Worm (Caenorhabditis elegans): ENCODE results near the gene mig-22.

DNA sequence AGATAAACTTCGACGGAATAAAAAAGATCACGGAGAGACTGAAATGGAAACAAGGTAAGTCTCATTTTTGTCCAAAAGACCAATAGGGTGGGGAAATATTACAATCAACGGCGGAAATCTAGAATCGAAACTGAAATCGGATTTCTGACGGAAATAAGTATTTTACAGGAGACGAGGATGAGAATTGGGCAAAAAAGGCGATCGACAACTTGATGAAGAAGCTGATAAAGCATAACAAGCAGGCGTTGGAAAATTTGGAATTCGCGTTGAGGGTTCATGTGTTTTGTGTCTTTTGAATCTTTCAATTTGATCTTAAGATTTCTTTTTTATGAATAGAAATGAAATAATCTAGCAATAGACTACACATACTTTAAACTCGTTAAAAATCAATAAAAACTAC lies 16.5 kb downstream of the mig-22 start, which contains the start of gene ugtp-1:
- TF ChIP-seq unc-39 (tag; optimal IDR thresholded peaks at IDR 0.05) (no peak), nhr-237 (tag; optimal IDR thresholded peaks at IDR 0.05) (no peak), mep-1 (tag; optimal IDR thresholded peaks at IDR 0.05) (no peak), nhr-28 (tag; optimal IDR thresholded peaks at IDR 0.05) (no peak), nhr-12 (tag; optimal IDR thresholded peaks at IDR 0.05) (no peak), blmp-1 (tag; optimal IDR thresholded peaks at IDR 0.05) (no peak), sptf-1 (tag; optimal IDR thresholded peaks at IDR 0.05) (no peak), unc-62 (GFP tag; optimal IDR thresholded peaks at IDR 0.05) (no peak)

All from whole organism, mixed stage, embryonic.